Worm (Caenorhabditis elegans) whole organism, dauer: Measurements from ENCODE around the gene C55A6.1.
"Not testable (repeated sequence)": the region's sequence is repeated elsewhere in the genome, so short reads cannot be mapped to it uniquely, and the experiment has no call there.

Experiments
- unc-62 ChIP-seq: sonication (generic microtip); optimal IDR thresholded peaks from 2 replicates; lab custom pipeline; 2017; ENCODE audit warnings: missing biosample characterization, missing genetic modification reagents, missing genetic modification characterization

The C55A6.1 gene

ce11 chrV:11504853-11505397 lies at the start of gene C55A6.1, which contains the start of gene C55A6.10:
C55A6.1 (minus strand) TSS chrV:11504968.
C55A6.10 (plus strand) TSS chrV:11505347.
- TF ChIP-seq unc-62 (GFP tag; lab: Kevin White, UChicago): not testable (repeated sequence)

ce11 chrV:11554260-11554659 lies 49.5 kb upstream of the C55A6.1 start, which contains the start of gene duo-1:
duo-1 (plus strand) TSS chrV:11554630.
- TF ChIP-seq unc-62 (GFP tag; lab: Kevin White, UChicago): no peak

ce11 chrV:11552379-11552778 lies 47.6 kb upstream of the C55A6.1 start, which contains the start of gene srx-85:
srx-85 (plus strand) TSS chrV:11552679.
- TF ChIP-seq unc-62 (GFP tag; lab: Kevin White, UChicago): no peak

- TF ChIP-seq unc-62 (GFP tag; lab: Kevin White, UChicago): no peak
Measured at ce11 chrV:11548914-11549406, 44.2 kb upstream of the C55A6.1 start, which contains the start of the genes F38B7.17 and F38B7.3. F38B7.17 (minus strand) TSS chrV:11548964. F38B7.3 (plus strand) TSS chrV:11549107.

DNA sequence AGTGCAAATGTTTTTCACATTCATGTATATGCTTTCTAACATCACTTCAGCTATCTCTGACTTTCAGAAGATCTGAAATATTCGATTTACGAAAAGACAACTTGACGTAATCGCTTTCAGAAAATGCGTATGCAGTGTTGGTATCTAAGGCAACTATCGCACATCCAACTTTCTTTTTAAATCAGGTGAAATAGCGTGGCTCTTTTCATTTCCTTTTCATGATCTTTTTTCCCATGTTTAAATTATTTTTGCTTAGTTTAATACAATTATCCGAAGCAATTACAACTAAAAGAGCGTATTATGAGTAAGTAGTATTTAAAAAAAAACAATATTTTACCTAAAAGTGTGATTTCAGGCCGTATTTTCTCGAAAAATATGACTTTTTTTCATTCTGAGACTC lies 42.0 kb upstream of the C55A6.1 start, which contains the start of gene F38B7.11:
TSS of gene F38B7.11 (plus strand) at position 301 of the 400 bp plus-strand sequence.
- no peak for TF ChIP-seq unc-62 (GFP tag; lab: Kevin White, UChicago)

DNA sequence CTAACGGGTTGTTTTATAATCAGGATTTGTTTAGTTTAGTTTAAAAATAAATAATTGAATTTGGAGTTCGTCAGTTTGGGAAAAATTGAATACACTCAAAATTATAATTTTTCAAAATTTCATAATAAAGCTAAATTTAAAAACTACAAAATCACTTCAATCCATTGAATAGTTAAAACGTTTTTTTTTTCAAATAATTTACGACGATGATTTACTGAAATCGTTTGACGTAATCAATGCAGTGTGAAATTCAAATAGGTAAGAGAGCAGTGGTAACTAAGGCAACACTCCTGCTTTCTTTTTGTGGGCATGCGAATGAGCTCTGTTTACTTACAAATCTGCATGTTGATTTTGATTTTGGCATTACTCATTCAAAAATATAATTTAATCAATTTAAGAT lies 40.5 kb upstream of the C55A6.1 start, which contains the start of gene F38B7.10:
TSS of gene F38B7.10 (plus strand) at position 301 of the 400 bp plus-strand sequence.
- no peak for TF ChIP-seq unc-62 (GFP tag; lab: Kevin White, UChicago)

ce11 chrV:11543564-11543963 lies 38.8 kb upstream of the C55A6.1 start, which contains the start of gene F38B7.2:
F38B7.2 (plus strand) TSS chrV:11543963.
- no peak for TF ChIP-seq unc-62 (GFP tag; lab: Kevin White, UChicago)

DNA sequence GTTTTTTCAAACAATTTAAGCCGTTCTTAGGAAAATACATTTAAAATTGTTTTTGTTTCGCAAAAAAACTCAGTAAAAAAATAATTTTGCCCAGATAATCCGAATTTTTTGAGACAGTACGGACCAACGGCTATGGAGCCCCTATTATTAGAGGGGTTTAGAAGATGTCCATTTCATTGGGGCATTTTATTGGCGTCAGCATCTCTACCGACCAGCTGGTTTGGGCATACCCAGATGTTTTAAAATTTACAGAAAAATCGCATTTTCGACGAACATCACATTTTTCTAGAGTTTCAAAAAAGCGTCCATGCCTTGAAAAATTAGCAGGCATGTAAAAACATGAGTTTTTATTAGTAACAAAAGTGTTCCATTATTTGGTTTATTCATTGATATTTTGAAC lies 36.5 kb upstream of the C55A6.1 start:
- no peak for TF ChIP-seq unc-62 (GFP tag; lab: Kevin White, UChicago)

- TF ChIP-seq unc-62 (GFP tag; lab: Kevin White, UChicago): no peak
Measured at ce11 chrV:11539502-11539901, 34.7 kb upstream of the C55A6.1 start.

DNA sequence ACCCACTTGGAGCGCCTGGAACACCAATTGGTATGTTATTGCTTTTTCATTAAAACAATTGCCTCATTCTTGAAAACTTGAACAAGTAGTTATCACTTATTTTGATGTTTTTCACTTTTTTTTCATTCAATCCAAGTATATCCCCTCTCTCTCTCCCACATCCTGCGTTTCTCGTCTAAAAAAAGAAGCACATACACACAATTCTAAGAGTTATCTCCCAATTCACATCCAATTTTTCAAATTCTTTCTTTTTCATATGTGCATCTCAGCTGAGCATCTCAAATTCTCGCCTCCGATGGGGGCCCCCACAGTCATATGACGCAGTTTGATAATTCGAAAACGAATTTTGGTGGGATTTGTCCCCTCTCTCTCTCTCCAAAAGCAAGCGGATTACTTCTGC lies 31.9 kb upstream of the C55A6.1 start:
- no peak for TF ChIP-seq unc-62 (GFP tag; lab: Kevin White, UChicago)

DNA sequence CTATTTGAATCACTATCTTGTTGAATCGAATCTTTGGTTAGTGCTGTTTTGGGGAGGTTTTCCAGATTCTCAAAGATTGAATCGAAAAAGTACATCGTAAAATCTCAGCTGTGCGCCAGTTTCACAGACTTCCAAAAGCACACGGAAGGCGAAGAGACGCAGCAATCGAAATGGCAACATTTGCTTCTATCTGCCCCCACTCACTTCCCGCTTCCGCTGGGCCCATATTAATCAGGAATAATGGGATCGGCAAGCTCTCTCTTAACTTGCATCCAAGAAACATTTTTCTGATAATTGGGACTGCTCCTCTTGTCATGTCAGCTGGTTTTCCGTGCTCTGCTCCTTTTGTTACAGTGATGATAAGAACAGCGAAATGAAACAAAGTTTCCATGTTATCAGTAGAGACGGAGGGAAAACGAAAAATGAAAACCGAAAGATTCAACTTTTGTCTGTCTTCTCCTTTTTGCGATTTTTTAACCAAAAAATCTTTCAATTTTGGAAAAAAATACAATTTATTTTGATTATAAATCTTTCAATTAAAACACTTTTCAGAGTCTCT lies 30.8 kb upstream of the C55A6.1 start:
- TF ChIP-seq unc-62 (GFP tag; lab: Kevin White, UChicago): no peak

DNA sequence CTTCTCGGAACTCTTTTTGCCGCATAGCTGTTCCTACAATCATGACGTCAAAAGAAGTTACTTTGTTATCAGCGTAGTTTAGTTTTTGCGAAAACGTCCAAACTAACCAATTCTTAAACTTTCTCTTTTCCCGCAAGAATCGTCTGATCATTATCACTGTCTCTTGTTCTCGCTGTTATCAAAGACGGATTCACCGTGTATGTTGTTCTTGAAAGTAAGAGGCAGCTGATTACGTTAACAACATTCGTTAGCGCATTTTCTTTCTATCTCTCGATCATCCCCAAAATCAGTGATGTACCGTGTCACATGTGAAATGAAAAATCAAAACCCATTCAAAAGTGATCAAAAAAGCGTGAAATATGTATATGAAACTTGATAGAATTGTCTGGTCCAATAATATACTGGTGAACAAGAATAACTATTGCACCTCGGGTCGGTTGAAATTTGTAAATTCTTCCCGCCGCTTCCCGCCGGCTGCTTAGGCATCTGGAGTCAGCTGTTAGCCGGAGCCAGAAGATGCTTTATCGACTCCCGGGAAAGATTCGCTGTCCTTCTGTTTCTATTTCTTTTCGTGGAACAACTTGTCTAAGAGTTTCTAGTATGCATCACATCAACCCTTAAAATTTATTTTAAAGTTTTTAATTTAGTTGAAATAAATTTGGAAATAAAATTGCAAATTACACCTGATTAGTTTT lies 29.9 kb upstream of the C55A6.1 start:
- no peak for TF ChIP-seq unc-62 (GFP tag; lab: Kevin White, UChicago)

DNA sequence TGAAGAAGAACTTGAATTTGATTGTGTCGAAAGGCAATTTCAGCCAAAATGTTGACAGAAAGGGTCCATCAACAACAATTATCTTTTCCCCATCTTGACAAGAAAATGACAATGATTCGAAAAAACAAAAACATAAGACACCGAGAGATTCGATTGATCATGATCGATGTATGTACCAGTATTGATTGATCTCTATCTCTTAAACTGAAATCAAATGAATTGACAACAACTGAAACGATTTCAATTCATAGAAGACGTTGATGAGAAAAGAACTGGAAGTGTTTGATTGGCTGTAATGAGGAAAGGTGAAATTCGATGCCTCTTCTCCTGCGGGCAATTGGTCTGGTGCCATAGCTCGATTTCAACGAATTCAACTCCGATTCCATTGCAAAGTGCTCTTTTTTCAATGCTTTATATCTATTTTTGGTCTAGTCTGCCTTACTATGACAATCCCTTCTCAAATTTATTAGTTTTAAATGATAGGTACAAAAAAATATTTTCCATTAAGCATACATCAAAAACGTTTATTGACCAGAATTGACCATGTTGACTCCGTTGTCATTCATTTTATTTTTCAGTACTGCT lies 28.7 kb upstream of the C55A6.1 start:
- no peak for TF ChIP-seq unc-62 (GFP tag; lab: Kevin White, UChicago)

- TF ChIP-seq unc-62 (GFP tag; lab: Kevin White, UChicago): no peak
Measured at ce11 chrV:11532964-11533363, 28.2 kb upstream of the C55A6.1 start.

ce11 chrV:11532535-11532853 lies 27.7 kb upstream of the C55A6.1 start:
- no peak for TF ChIP-seq unc-62 (GFP tag; lab: Kevin White, UChicago)
